Fruit fly (Drosophila melanogaster) whole organism, embryonic: ENCODE measurements around the gene Nulp1.
A peak's percentile ranks its signal among the peaks of the same experiment; 100 is the strongest.

Experiments
- Aef1 ChIP-seq: fragments of 200-800 bp; sonication (Bioruptor generic); IDR thresholded peaks from 3 replicates; pipeline ENCODE4 v1.3.6; 2022; ENCODE audit warnings: missing biosample characterization, missing genetic modification characterization
- BtbVII ChIP-seq: fragments of 200-800 bp; sonication (Bioruptor generic); optimal IDR thresholded peaks from 3 replicates; lab custom pipeline; 2017; ENCODE audit warnings: missing biosample characterization, mild to moderate bottlenecking, missing genetic modification characterization
- CG10543 ChIP-seq: fragments of 200-800 bp; sonication (Bioruptor generic); optimal IDR thresholded peaks from 3 replicates; lab custom pipeline; 2017; ENCODE audit warnings: missing biosample characterization, mild to moderate bottlenecking, missing genetic modification characterization, moderate library complexity
- CG11504 ChIP-seq: fragments of 200-800 bp; sonication (Bioruptor generic); optimal IDR thresholded peaks from 3 replicates; lab custom pipeline; 2019; ENCODE audit warnings: missing biosample characterization, mild to moderate bottlenecking, missing genetic modification characterization, moderate library complexity
- CG12391 ChIP-seq: fragments of 200-800 bp; sonication (Bioruptor generic); optimal IDR thresholded peaks from 3 replicates; lab custom pipeline; 2018; ENCODE audit warnings: missing biosample characterization, mild to moderate bottlenecking, missing genetic modification characterization, moderate library complexity
- CG12659 ChIP-seq: fragments of 200-800 bp; sonication (Bioruptor generic); optimal IDR thresholded peaks from 3 replicates; lab custom pipeline; 2017; ENCODE audit warnings: mild to moderate bottlenecking, missing biosample characterization, missing genetic modification reagents, missing genetic modification characterization
- CG13287 ChIP-seq: fragments of 200-800 bp; sonication (Bioruptor generic); IDR thresholded peaks from 2 replicates; pipeline ENCODE4 v1.3.6; 2022; ENCODE audit warnings: missing biosample characterization, missing genetic modification characterization; ENCODE audit not compliant: partially characterized antibody
- CG13775 ChIP-seq: fragments of 200-800 bp; sonication (Bioruptor generic); optimal IDR thresholded peaks from 3 replicates; lab custom pipeline; 2017; ENCODE audit warnings: missing biosample characterization, mild to moderate bottlenecking, missing genetic modification characterization
- CG14014 ChIP-seq: fragments of 200-800 bp; sonication (Bioruptor generic); IDR thresholded peaks from 2 replicates; pipeline ENCODE4 v1.3.6; 2022; ENCODE audit warnings: missing biosample characterization, missing genetic modification characterization
- CG15269 ChIP-seq: fragments of 200-800 bp; sonication (Bioruptor generic); optimal IDR thresholded peaks from 2 replicates; lab custom pipeline; 2018; ENCODE audit warnings: missing biosample characterization, mild to moderate bottlenecking, missing genetic modification characterization, moderate library complexity
- CG17361 ChIP-seq: fragments of 200-800 bp; sonication (Bioruptor generic); IDR thresholded peaks from 3 replicates; pipeline ENCODE4 v1.3.6; 2022; ENCODE audit warnings: missing biosample characterization, missing genetic modification characterization
- CG17385 ChIP-seq: fragments of 200-800 bp; sonication (Bioruptor generic); optimal IDR thresholded peaks from 3 replicates; lab custom pipeline; 2018; ENCODE audit warnings: missing biosample characterization, mild to moderate bottlenecking, missing genetic modification characterization
- CG2120 ChIP-seq: fragments of 200-800 bp; sonication (Bioruptor generic); optimal IDR thresholded peaks from 3 replicates; lab custom pipeline; 2016; ENCODE audit warnings: missing biosample characterization, missing genetic modification characterization
- CG2202 ChIP-seq: fragments of 200-800 bp; sonication (Bioruptor generic); optimal IDR thresholded peaks from 2 replicates; lab custom pipeline; 2018; ENCODE audit warnings: missing biosample characterization, mild to moderate bottlenecking, missing genetic modification characterization
- CG2678 ChIP-seq: fragments of 200-800 bp; sonication (Bioruptor generic); optimal IDR thresholded peaks from 3 replicates; lab custom pipeline; 2019; ENCODE audit warnings: missing biosample characterization, mild to moderate bottlenecking, missing genetic modification characterization, moderate library complexity
- CG2712 ChIP-seq: fragments of 200-800 bp; optimal IDR thresholded peaks from 3 replicates; lab custom pipeline; 2019; ENCODE audit warnings: missing biosample characterization, mild to moderate bottlenecking, missing genetic modification characterization, moderate library complexity
- CG32532 ChIP-seq: fragments of 200-800 bp; sonication (Bioruptor generic); IDR thresholded peaks from 2 replicates; pipeline ENCODE4 v1.3.6; 2022; ENCODE audit warnings: missing biosample characterization, missing genetic modification characterization
- CG6854 ChIP-seq: fragments of 200-800 bp; sonication (Bioruptor generic); optimal IDR thresholded peaks from 3 replicates; lab custom pipeline; 2017; ENCODE audit warnings: missing biosample characterization, mild to moderate bottlenecking, missing genetic modification characterization
- CG9817 ChIP-seq: fragments of 200-800 bp; sonication (Bioruptor generic); optimal IDR thresholded peaks from 2 replicates; lab custom pipeline; 2018; ENCODE audit warnings: missing biosample characterization, mild to moderate bottlenecking, missing genetic modification characterization, moderate library complexity
- CG9932 ChIP-seq: fragments of 200-800 bp; sonication (Bioruptor generic); IDR thresholded peaks from 2 replicates; pipeline ENCODE4 v1.3.6; 2022; ENCODE audit warnings: missing biosample characterization, missing genetic modification characterization
- CoRest ChIP-seq: fragments of 200-800 bp; sonication (Bioruptor generic); optimal IDR thresholded peaks from 3 replicates; lab custom pipeline; 2018; ENCODE audit warnings: missing biosample characterization, mild to moderate bottlenecking, missing genetic modification characterization, moderate library complexity
- Deaf1 ChIP-seq: fragments of 200-800 bp; optimal IDR thresholded peaks from 3 replicates; lab custom pipeline; 2019; ENCODE audit warnings: missing biosample characterization, mild to moderate bottlenecking, missing genetic modification characterization, moderate library complexity
- Eip74EF ChIP-seq, 2 experiments: fragments of 200-800 bp in 1 of 2; fragments of >200 bp in 1 of 2; sonication (Bioruptor generic) in 1 of 2; optimal IDR thresholded peaks; 2 replicates each; lab custom pipeline; 2017 to 2019; ENCODE audit warnings: missing biosample characterization in 2 of 2, missing genetic modification characterization in 2 of 2, mild to moderate bottlenecking in 1 of 2, moderate library complexity in 1 of 2
- Fer3 ChIP-seq: fragments of 200-800 bp; sonication (Bioruptor generic); optimal IDR thresholded peaks from 2 replicates; lab custom pipeline; 2018; ENCODE audit warnings: missing biosample characterization, mild to moderate bottlenecking, missing genetic modification characterization, moderate library complexity
- Hr3 ChIP-seq: fragments of 200-800 bp; sonication (Bioruptor generic); optimal IDR thresholded peaks from 3 replicates; lab custom pipeline; 2016; ENCODE audit warnings: missing biosample characterization, missing genetic modification characterization
- Meics ChIP-seq: fragments of 200-800 bp; sonication (Bioruptor generic); optimal IDR thresholded peaks from 2 replicates; lab custom pipeline; 2017; ENCODE audit warnings: missing biosample characterization, mild to moderate bottlenecking, missing genetic modification characterization
- NFAT ChIP-seq: fragments of 200-800 bp; sonication (Bioruptor generic); IDR thresholded peaks from 2 replicates; pipeline ENCODE4 v1.3.6; 2022; ENCODE audit warnings: missing biosample characterization, missing genetic modification characterization
- Rfx ChIP-seq: fragments of 200-800 bp; sonication (Bioruptor generic); IDR thresholded peaks from 2 replicates; pipeline ENCODE4 v1.3.6; 2022; ENCODE audit warnings: missing biosample characterization, missing genetic modification characterization
- Sox102F ChIP-seq: fragments of 200-800 bp; sonication (Bioruptor generic); optimal IDR thresholded peaks from 2 replicates; lab custom pipeline; 2018; ENCODE audit warnings: missing biosample characterization, mild to moderate bottlenecking, missing genetic modification characterization, moderate library complexity
- abd-A ChIP-seq: fragments of 200-800 bp; sonication (Bioruptor generic); optimal IDR thresholded peaks from 3 replicates; lab custom pipeline; 2019; ENCODE audit warnings: missing biosample characterization, mild to moderate bottlenecking, missing genetic modification characterization, moderate library complexity
- aop ChIP-seq: fragments of 200-800 bp; sonication (Bioruptor generic); IDR thresholded peaks from 2 replicates; pipeline ENCODE4 v1.3.6; 2022; ENCODE audit warnings: missing biosample characterization, missing genetic modification characterization
- chinmo ChIP-seq: fragments of 200-800 bp; sonication (Bioruptor generic); IDR thresholded peaks from 4 replicates; pipeline ENCODE4 v1.3.6; 2022; ENCODE audit warnings: missing biosample characterization, missing genetic modification characterization; ENCODE audit not compliant: partially characterized antibody
- ci ChIP-seq: fragments of 200-800 bp; sonication (Bioruptor generic); IDR thresholded peaks from 3 replicates; pipeline ENCODE4 v1.3.6; 2022; ENCODE audit warnings: missing biosample characterization, missing genetic modification characterization
- crol ChIP-seq: fragments of 200-800 bp; sonication (Bioruptor generic); IDR thresholded peaks from 2 replicates; pipeline ENCODE4 v1.3.6; 2022; ENCODE audit warnings: missing biosample characterization, missing genetic modification characterization
- disco-r ChIP-seq: fragments of 200-800 bp; sonication (Bioruptor generic); optimal IDR thresholded peaks from 2 replicates; lab custom pipeline; 2016; ENCODE audit warnings: missing biosample characterization, missing genetic modification characterization
- dpn ChIP-seq, 2 experiments: fragments of 200-800 bp; sonication (Bioruptor generic); optimal IDR thresholded peaks; 3 replicates each; lab custom pipeline; 2016; ENCODE audit warnings: missing biosample characterization in 2 of 2, missing genetic modification characterization in 2 of 2
- exex ChIP-seq: fragments of 200-800 bp; sonication (Bioruptor generic); optimal IDR thresholded peaks from 4 replicates; lab custom pipeline; 2018; ENCODE audit warnings: missing biosample characterization, mild to moderate bottlenecking, missing genetic modification characterization, moderate library complexity
- gcm ChIP-seq: fragments of 200-800 bp; sonication (Bioruptor generic); optimal IDR thresholded peaks from 2 replicates; lab custom pipeline; 2019; ENCODE audit warnings: missing biosample characterization, mild to moderate bottlenecking, missing genetic modification characterization, moderate library complexity
- gem ChIP-seq: fragments of 200-800 bp; sonication (Bioruptor generic); optimal IDR thresholded peaks from 2 replicates; lab custom pipeline; 2019; ENCODE audit warnings: missing biosample characterization, mild to moderate bottlenecking, missing genetic modification characterization, moderate library complexity
- rib ChIP-seq: fragments of 200-800 bp; sonication (Bioruptor generic); IDR thresholded peaks from 2 replicates; pipeline ENCODE4 v1.3.6; 2022; ENCODE audit warnings: missing biosample characterization, missing genetic modification characterization
- salm ChIP-seq: fragments of 200-800 bp; sonication (Bioruptor generic); optimal IDR thresholded peaks from 2 replicates; lab custom pipeline; 2018; ENCODE audit warnings: missing biosample characterization, mild to moderate bottlenecking, missing genetic modification characterization
- sd ChIP-seq: fragments of 200-800 bp; sonication (Bioruptor generic); optimal IDR thresholded peaks from 3 replicates; lab custom pipeline; 2018; ENCODE audit warnings: missing biosample characterization, mild to moderate bottlenecking, missing genetic modification characterization, moderate library complexity
- sens ChIP-seq: fragments of 200-800 bp; sonication (Bioruptor generic); peaks from one replicate; lab custom pipeline; 2016; ENCODE audit warnings: missing biosample characterization, missing genetic modification characterization
- seq ChIP-seq: fragments of 200-800 bp; sonication (Bioruptor generic); IDR thresholded peaks from 2 replicates; pipeline ENCODE4 v1.3.6; 2022; ENCODE audit warnings: missing biosample characterization, missing genetic modification characterization
- shn ChIP-seq: fragments of 200-800 bp; sonication (Bioruptor generic); optimal IDR thresholded peaks from 3 replicates; lab custom pipeline; 2016; ENCODE audit warnings: missing biosample characterization, missing genetic modification characterization
- slbo ChIP-seq: fragments of 200-800 bp; sonication (Bioruptor generic); IDR thresholded peaks from 2 replicates; pipeline ENCODE4 v1.3.6; 2022; ENCODE audit warnings: missing biosample characterization, missing genetic modification characterization
- stc ChIP-seq: fragments of 200-800 bp; sonication (Bioruptor generic); IDR thresholded peaks from 2 replicates; pipeline ENCODE4 v1.3.6; 2022; ENCODE audit warnings: missing biosample characterization, missing genetic modification characterization
- sug ChIP-seq: fragments of 200-800 bp; optimal IDR thresholded peaks from 2 replicates; lab custom pipeline; 2019; ENCODE audit warnings: missing biosample characterization, mild to moderate bottlenecking, missing genetic modification characterization, moderate library complexity

Nulp1 gene

DNA sequence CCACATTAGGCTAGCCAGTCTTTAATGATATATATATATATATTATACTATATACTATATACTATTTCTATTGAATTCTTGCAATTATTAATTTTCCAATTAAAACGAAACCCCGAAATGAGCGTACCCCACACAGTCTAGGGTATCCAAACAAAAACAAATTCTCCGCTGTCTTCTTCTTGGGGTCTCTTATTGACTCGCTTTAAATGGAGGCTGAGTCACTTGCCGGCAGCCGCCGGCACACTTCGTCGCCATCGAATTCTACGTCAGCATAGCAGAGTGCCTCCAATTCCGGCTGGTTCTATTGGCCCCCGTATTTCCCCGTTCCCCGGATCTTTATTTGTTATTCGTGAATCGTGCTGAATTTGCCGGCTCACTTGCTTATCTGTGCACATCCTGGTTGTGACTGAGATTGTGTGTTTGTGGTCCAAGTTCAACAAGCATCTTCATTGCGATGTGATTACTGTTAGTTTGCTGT lies 15.5 kb upstream of the Nulp1 start (continued):
- TF ChIP-seq Rfx (GFP tag; lab: Robert Waterston, UW) (peak; percentile 33; the same call in 1 of the 2 replicates), gcm (GFP tag; lab: Kevin White, UChicago) (no peak), rib (peak; percentile 78), sd (peak; percentile 74), BtbVII (GFP tag; lab: Kevin White, UChicago) (peak; percentile 3), CoRest (tag; lab: Kevin White, UChicago) (peak; percentile 41), CG17361 (0 out of 3 replicates have a peak, but pooled peaks have one; percentile 44), CG10543 (GFP tag; lab: Kevin White, UChicago) (peak; percentile 68), CG32532 (GFP tag; lab: Robert Waterston, UW) (peak; percentile 64), CG13775 (GFP tag; lab: Kevin White, UChicago) (peak; percentile 19), salm (no peak), Deaf1 (peak; percentile 24), CG2202 (tag; lab: Kevin White, UChicago) (no peak), CG14014 (GFP tag; lab: Robert Waterston, UW) (no peak), dpn (GFP tag; optimal IDR thresholded peaks at IDR 0.05; lab: Kevin White, UChicago) (peak in 1 of 2 experiments; percentile 4), sug (tag; lab: Kevin White, UChicago) (peak; percentile 62), Aef1 (GFP tag; lab: Robert Waterston, UW) (peak; percentile 56), NFAT (peak; percentile 45; the same call in 1 of the 2 replicates), Fer3 (tag; lab: Kevin White, UChicago) (peak; percentile 40), abd-A (tag; lab: Kevin White, UChicago) (peak; percentile 18), shn (GFP tag; lab: Kevin White, UChicago) (peak; percentile 15), CG6854 (GFP tag; lab: Kevin White, UChicago) (peak; percentile 34), Eip74EF (GFP tag; optimal IDR thresholded peaks at IDR 0.05; lab: Kevin White, UChicago) (peak in 1 of 2 experiments; percentile 1), crol (peak; percentile 67), stc (GFP tag; lab: Robert Waterston, UW) (0 out of 2 replicates have a peak, but pooled peaks have one; percentile 26), CG2678 (tag; lab: Kevin White, UChicago) (peak; percentile 59), ci (peak; percentile 38; the same call in 1 of the 3 replicates), slbo (peak; percentile 55), sens (GFP tag; lab: Kevin White, UChicago) (peak; percentile 41), CG11504 (tag; lab: Kevin White, UChicago) (peak; percentile 49), CG9817 (tag; lab: Kevin White, UChicago) (peak; percentile 18), gem (peak; percentile 61), aop (GFP tag; lab: Robert Waterston, UW) (no peak), seq (GFP tag; lab: Robert Waterston, UW) (no peak), Hr3 (peak; percentile 16), CG9932 (GFP tag; lab: Robert Waterston, UW) (peak; percentile 59), CG13287 (no peak), CG15269 (tag; lab: Kevin White, UChicago) (peak; percentile 37), CG2120 (GFP tag; lab: Kevin White, UChicago) (peak; percentile 12), CG17385 (GFP tag; lab: Kevin White, UChicago) (peak; percentile 60), exex (tag; lab: Kevin White, UChicago) (no peak), Meics (GFP tag; lab: Kevin White, UChicago) (peak; percentile 56), CG12659 (GFP tag; lab: Kevin White, UChicago) (peak; percentile 2), disco-r (GFP tag; lab: Kevin White, UChicago) (no peak), CG2712 (tag; lab: Kevin White, UChicago) (peak; percentile 50), Sox102F (GFP tag; lab: Kevin White, UChicago) (peak; percentile 33), chinmo (peak; percentile 71; the same call in 1 of the 4 replicates), CG12391 (tag; lab: Kevin White, UChicago) (peak; percentile 25)
